Fruit fly (Drosophila melanogaster): ENCODE results near the gene CG9368.

DNA sequence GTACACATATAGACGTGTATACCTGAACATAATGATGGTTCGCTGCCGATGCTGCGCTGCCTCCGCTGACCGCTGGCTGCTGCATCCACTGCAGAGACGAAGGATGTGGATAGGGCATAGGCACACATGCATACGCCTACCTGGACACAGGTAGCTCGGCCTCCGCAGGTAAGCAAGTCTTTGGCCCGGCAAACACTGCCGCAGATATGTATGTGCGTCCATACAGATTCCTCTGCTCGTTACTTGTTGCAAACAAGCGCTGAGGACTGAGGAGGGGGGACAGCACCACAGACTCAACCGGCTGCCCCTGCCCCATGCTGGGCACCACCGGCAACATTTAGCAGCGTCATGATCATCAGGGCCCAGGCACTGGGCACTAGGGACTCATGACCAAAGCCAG lies 44.7 kb upstream of the CG9368 start:
- no peak for TF ChIP-seq CG8478 (optimal IDR thresholded peaks at IDR 0.05)
- TF ChIP-seq usp (GFP tag; optimal IDR thresholded peaks at IDR 0.05), result no peak
- TF ChIP-seq pan (optimal IDR thresholded peaks at IDR 0.05), result no peak
